Worm (Caenorhabditis elegans): ENCODE measurements around the gene C35C5.10.
A peak's percentile ranks its signal among the peaks of the same experiment; 100 is the strongest.

The C35C5.10 gene

ce11 chrX:11546445-11547275 is 9.4 kb upstream of the C35C5.10 start, which contains the start of gene selt-1.1:
TSS of gene selt-1.1 (minus strand) at chrX:11546495.
- no peak for TF ChIP-seq zip-4 (GFP tag; optimal IDR thresholded peaks at IDR 0.05)
- peak; percentile 58 for TF ChIP-seq nhr-20 (tag; optimal IDR thresholded peaks at IDR 0.05)
- TF ChIP-seq ama-1 (optimal IDR thresholded peaks at IDR 0.05) = no peak
- peak; percentile 31 for TF ChIP-seq unc-86 (tag; optimal IDR thresholded peaks at IDR 0.05)
- no peak for TF ChIP-seq mab-9 (GFP tag; IDR thresholded peaks at IDR 0.05)
- TF ChIP-seq egl-13 (tag; optimal IDR thresholded peaks at IDR 0.05) = no peak
- no peak for TF ChIP-seq nhr-76 (tag; optimal IDR thresholded peaks at IDR 0.05)
- TF ChIP-seq nhr-77 (tag; optimal IDR thresholded peaks at IDR 0.05) = no peak
- no peak for TF ChIP-seq unc-62 (GFP tag; optimal IDR thresholded peaks at IDR 0.05)
- no peak for TF ChIP-seq isw-1 (GFP tag; IDR thresholded peaks at IDR 0.05)
- TF ChIP-seq alr-1 (tag; optimal IDR thresholded peaks at IDR 0.05; ENCODE audit: borderline replicate concordance) = no peak
- peak; percentile 46 for TF ChIP-seq jun-1 (tag; optimal IDR thresholded peaks at IDR 0.05)
- TF ChIP-seq nhr-90 (tag; optimal IDR thresholded peaks at IDR 0.05; ENCODE audit: poor library complexity) = peak; percentile 62
- no peak for TF ChIP-seq lin-39 (tag; optimal IDR thresholded peaks at IDR 0.05)
- TF ChIP-seq aha-1 (tag; optimal IDR thresholded peaks at IDR 0.05) = no peak
- TF ChIP-seq nhr-12 (tag; optimal IDR thresholded peaks at IDR 0.05) = no peak
- TF ChIP-seq grh-1 (GFP tag; IDR thresholded peaks at IDR 0.05) = no peak
- TF ChIP-seq nhr-84 (tag; optimal IDR thresholded peaks at IDR 0.05) = no peak
- peak; percentile 76 for TF ChIP-seq mep-1 (tag; optimal IDR thresholded peaks at IDR 0.05)
- TF ChIP-seq nhr-237 (tag; optimal IDR thresholded peaks at IDR 0.05) = no peak
- TF ChIP-seq lin-13 (GFP tag; optimal IDR thresholded peaks at IDR 0.05) = no peak
- TF ChIP-seq dpl-1 (GFP tag; optimal IDR thresholded peaks at IDR 0.05) = no peak
- TF ChIP-seq elt-3 (tag; optimal IDR thresholded peaks at IDR 0.05) = peak in 1 of 6 experiments; percentile 32
- peak; percentile 74 for TF ChIP-seq blmp-1 (tag; optimal IDR thresholded peaks at IDR 0.05)
- TF ChIP-seq Y116A8C.19 (tag; optimal IDR thresholded peaks at IDR 0.05; ENCODE audit: borderline replicate concordance) = no peak
- peak; percentile 14; the same call in 1 of the 2 replicates for TF ChIP-seq nhr-19 (GFP tag; conservative IDR thresholded peaks at IDR 0.05)
- TF ChIP-seq snpc-4 (tag; optimal IDR thresholded peaks at IDR 0.05) = no peak
- no peak for TF ChIP-seq pqm-1 (tag; optimal IDR thresholded peaks at IDR 0.05)
- no peak for TF ChIP-seq fkh-4 (tag; optimal IDR thresholded peaks at IDR 0.05; ENCODE audit: borderline replicate concordance)
- TF ChIP-seq hlh-17 (GFP tag; optimal IDR thresholded peaks at IDR 0.05; ENCODE audit: borderline replicate concordance) = no peak
- TF ChIP-seq lin-35 (GFP tag; optimal IDR thresholded peaks at IDR 0.05) = peak; percentile 15 to 51
- TF ChIP-seq C16A3.4 (tag; optimal IDR thresholded peaks at IDR 0.05) = peak; percentile 12
- TF ChIP-seq lin-15B (tag; optimal IDR thresholded peaks at IDR 0.05) = no peak
- TF ChIP-seq unc-130 (tag; optimal IDR thresholded peaks at IDR 0.05) = no peak
- no peak for TF ChIP-seq fkh-10 (GFP tag; optimal IDR thresholded peaks at IDR 0.05)
- peak; percentile 39 for TF ChIP-seq xbp-1 (tag; optimal IDR thresholded peaks at IDR 0.05)
- TF ChIP-seq unc-98 (GFP tag; IDR thresholded peaks at IDR 0.05) = no peak
- peak; percentile 9 to 29 for TF ChIP-seq lsy-2 (tag; optimal IDR thresholded peaks at IDR 0.05)
- TF ChIP-seq C34B4.2 (tag; optimal IDR thresholded peaks at IDR 0.05) = no peak
- TF ChIP-seq egl-27 (tag; optimal IDR thresholded peaks at IDR 0.05) = no peak
- peak; percentile 32 for TF ChIP-seq elt-2 (tag; optimal IDR thresholded peaks at IDR 0.05)
- no peak for TF ChIP-seq hpl-2 (GFP tag; optimal IDR thresholded peaks at IDR 0.05)
- peak; percentile 43 for TF ChIP-seq rnt-1 (tag; optimal IDR thresholded peaks at IDR 0.05)
- no peak for TF ChIP-seq aly-2 (tag; optimal IDR thresholded peaks at IDR 0.05)
- peak; percentile 84 for TF ChIP-seq nhr-85 (tag)
- TF ChIP-seq fkh-8 (tag; optimal IDR thresholded peaks at IDR 0.05) = peak; percentile 0
- no peak for TF ChIP-seq vab-15 (tag; optimal IDR thresholded peaks at IDR 0.05)
- peak; percentile 46 for TF ChIP-seq tbx-2 (tag; optimal IDR thresholded peaks at IDR 0.05)
- TF ChIP-seq skn-1 (tag; optimal IDR thresholded peaks at IDR 0.05) = no peak
- TF ChIP-seq efl-3 (GFP tag; optimal IDR thresholded peaks at IDR 0.05) = no peak
- TF ChIP-seq ceh-88 (GFP tag; IDR thresholded peaks at IDR 0.05) = no peak
- no peak for TF ChIP-seq sox-4 (tag; optimal IDR thresholded peaks at IDR 0.05)
